Worm (Caenorhabditis elegans) whole organism, young adult: Measurements from ENCODE around the gene ech-5.
A peak's percentile ranks its signal among the peaks of the same experiment; 100 is the strongest.

ENCODE experiments used
- B0019.2 ChIP-seq: fragments of 200-800 bp; sonication (Bioruptor generic); conservative IDR thresholded peaks from 2 replicates; pipeline ENCODE4 v1.3.6; 2022; ENCODE audit warnings: missing genetic modification reagents, missing genetic modification characterization, missing compliant biosample characterization
- D2030.7 ChIP-seq: fragments of 200-800 bp; sonication (Bioruptor generic); IDR thresholded peaks from 2 replicates; pipeline ENCODE4 v1.3.6; 2022; ENCODE audit warnings: missing genetic modification reagents, missing genetic modification characterization, missing compliant biosample characterization
- F10E7.11 ChIP-seq: sonication (generic microtip); optimal IDR thresholded peaks from 2 replicates; lab custom pipeline; 2017; ENCODE audit warnings: mild to moderate bottlenecking, missing genetic modification characterization, moderate library complexity, missing compliant biosample characterization
- F33H1.4 ChIP-seq: fragments of 200-800 bp; sonication (Bioruptor generic); IDR thresholded peaks from 2 replicates; pipeline ENCODE4 v1.3.6; 2022; ENCODE audit warnings: missing genetic modification reagents, missing genetic modification characterization, missing compliant biosample characterization
- F49E8.2 ChIP-seq: sonication (generic microtip); optimal IDR thresholded peaks from 3 replicates; lab custom pipeline; 2017; ENCODE audit warnings: missing genetic modification characterization, mild to moderate bottlenecking, missing compliant biosample characterization, antibody characterized with exemption, moderate library complexity; ENCODE audit not compliant: insufficient read depth
- F57A8.1 ChIP-seq: fragments of 200-800 bp; sonication (Bioruptor generic); optimal IDR thresholded peaks from 2 replicates; lab custom pipeline; 2018; ENCODE audit warnings: mild to moderate bottlenecking, missing genetic modification characterization, moderate library complexity, missing compliant biosample characterization
- K11D2.4 ChIP-seq: fragments of 200-800 bp; sonication (Bioruptor generic); IDR thresholded peaks from 2 replicates; pipeline ENCODE4 v1.3.6; 2022; ENCODE audit warnings: missing genetic modification reagents, missing genetic modification characterization, missing compliant biosample characterization
- Y56A3A.18 ChIP-seq: fragments of 200-800 bp; sonication (Bioruptor generic); IDR thresholded peaks from 2 replicates; pipeline ENCODE4 v1.3.6; 2022; ENCODE audit warnings: missing genetic modification reagents, missing genetic modification characterization, missing compliant biosample characterization
- Y95B8A.8 ChIP-seq: fragments of 200-800 bp; sonication (Bioruptor generic); IDR thresholded peaks from 2 replicates; pipeline ENCODE4 v1.3.6; 2022; ENCODE audit warnings: missing genetic modification reagents, missing genetic modification characterization, missing compliant biosample characterization
- akir-1 ChIP-seq: fragments of 200-800 bp; sonication (Bioruptor generic); optimal IDR thresholded peaks from 2 replicates; lab custom pipeline; 2018; ENCODE audit warnings: mild to moderate bottlenecking, missing genetic modification characterization, moderate library complexity, missing compliant biosample characterization
- atf-7 ChIP-seq: sonication (generic microtip); optimal IDR thresholded peaks from 2 replicates; lab custom pipeline; 2017; ENCODE audit warnings: mild to moderate bottlenecking, missing genetic modification characterization, missing compliant biosample characterization
- athp-1 ChIP-seq: sonication (generic microtip); optimal IDR thresholded peaks from 2 replicates; lab custom pipeline; 2017; ENCODE audit warnings: mild to moderate bottlenecking, missing genetic modification characterization, missing compliant biosample characterization
- attf-3 ChIP-seq: fragments of 200-800 bp; sonication (Bioruptor generic); conservative IDR thresholded peaks from 2 replicates; pipeline ENCODE4 v1.3.6; 2022; ENCODE audit warnings: missing genetic modification reagents, missing genetic modification characterization, missing compliant biosample characterization
- cebp-1 ChIP-seq, 2 experiments: fragments of 200-800 bp in 1 of 2; sonication (Bioruptor generic) in 1 of 2; sonication (generic microtip) in 1 of 2; IDR thresholded peaks in 1 of 2; optimal IDR thresholded peaks in 1 of 2; 2 replicates each; pipeline versions ENCODE4 v1.3.6 to Lab custom; 2017 to 2022; ENCODE audit warnings: missing compliant biosample characterization in 2 of 2, missing genetic modification characterization in 2 of 2, mild to moderate bottlenecking in 1 of 2, missing genetic modification reagents in 1 of 2, moderate library complexity in 1 of 2
- ceh-58 ChIP-seq: fragments of 200-800 bp; sonication (Bioruptor generic); IDR thresholded peaks from 2 replicates; pipeline ENCODE4 v1.3.6; 2022; ENCODE audit warnings: missing genetic modification characterization, missing compliant biosample characterization
- egl-44 ChIP-seq: fragments of 200-800 bp; sonication (Bioruptor generic); IDR thresholded peaks from 2 replicates; pipeline ENCODE4 v1.3.6; 2022; ENCODE audit warnings: missing genetic modification reagents, missing genetic modification characterization, missing compliant biosample characterization
- egrh-3 ChIP-seq: fragments of 200-800 bp; sonication (Bioruptor generic); IDR thresholded peaks from 2 replicates; pipeline ENCODE4 v1.3.6; 2022; ENCODE audit warnings: missing genetic modification reagents, missing genetic modification characterization, missing compliant biosample characterization
- fkh-3 ChIP-seq: sonication (generic microtip); optimal IDR thresholded peaks from 2 replicates; lab custom pipeline; 2016; ENCODE audit warnings: mild to moderate bottlenecking, missing genetic modification characterization, missing compliant biosample characterization
- gei-17 ChIP-seq: fragments of 200-800 bp; sonication (Bioruptor generic); optimal IDR thresholded peaks from 2 replicates; lab custom pipeline; 2018; ENCODE audit warnings: mild to moderate bottlenecking, missing genetic modification characterization, missing compliant biosample characterization
- hlh-26 ChIP-seq: fragments of 200-800 bp; sonication (Bioruptor generic); conservative IDR thresholded peaks from 2 replicates; pipeline ENCODE4 v1.3.6; 2022; ENCODE audit warnings: missing genetic modification reagents, missing genetic modification characterization, missing compliant biosample characterization
- hrde-1 ChIP-seq: sonication (generic microtip); optimal IDR thresholded peaks from 2 replicates; lab custom pipeline; 2016; ENCODE audit warnings: missing genetic modification characterization, mild to moderate bottlenecking, missing compliant biosample characterization, moderate library complexity, missing genotype, missing genetic modification reagents, borderline replicate concordance
- lin-26 ChIP-seq: fragments of 200-800 bp; sonication (Bioruptor generic); IDR thresholded peaks from 2 replicates; pipeline ENCODE4 v1.3.6; 2022; ENCODE audit warnings: missing genetic modification reagents, missing genetic modification characterization, missing compliant biosample characterization
- lin-40 ChIP-seq: sonication (generic microtip); optimal IDR thresholded peaks from 2 replicates; lab custom pipeline; 2016; ENCODE audit warnings: missing genetic modification characterization, mild to moderate bottlenecking, missing compliant biosample characterization, missing genotype, missing genetic modification reagents
- madf-10 ChIP-seq: sonication (generic microtip); optimal IDR thresholded peaks from 2 replicates; lab custom pipeline; 2016; ENCODE audit warnings: mild to moderate bottlenecking, missing genetic modification characterization, missing compliant biosample characterization
- mel-28 ChIP-seq: sonication (generic microtip); optimal IDR thresholded peaks from 2 replicates; lab custom pipeline; 2016; ENCODE audit warnings: borderline replicate concordance, mild to moderate bottlenecking, missing genetic modification characterization, missing compliant biosample characterization
- nhr-80 ChIP-seq: sonication (generic microtip); optimal IDR thresholded peaks from 2 replicates; lab custom pipeline; 2016; ENCODE audit warnings: missing genetic modification characterization, missing compliant biosample characterization
- nhr-90 ChIP-seq: sonication (generic microtip); optimal IDR thresholded peaks from 2 replicates; lab custom pipeline; 2016; ENCODE audit warnings: missing genotype, mild to moderate bottlenecking, missing genetic modification characterization, missing compliant biosample characterization
- pha-4 ChIP-seq: fragments of 150-350 bp; sonication (generic microtip); optimal IDR thresholded peaks from 2 replicates; lab custom pipeline; 2014; ENCODE audit warnings: missing biosample characterization, missing genetic modification reagents, missing genetic modification characterization
- rcor-1 ChIP-seq: fragments of 200-800 bp; sonication (Bioruptor generic); IDR thresholded peaks from 2 replicates; pipeline ENCODE4 v1.3.6; 2022; ENCODE audit warnings: missing genetic modification reagents, missing genetic modification characterization, missing compliant biosample characterization
- rec-8 ChIP-seq, 2 experiments: sonication (generic microtip); optimal IDR thresholded peaks; 2 replicates each; lab custom pipeline; 2016; ENCODE audit warnings: mild to moderate bottlenecking in 2 of 2, missing genetic modification characterization in 2 of 2, missing genetic modification reagents in 2 of 2, missing genotype in 2 of 2, missing biosample characterization in 1 of 2, missing compliant biosample characterization in 1 of 2, moderate library complexity in 1 of 2
- rpc-1 ChIP-seq, 2 experiments: fragments of 150-350 bp in 1 of 2; sonication (generic microtip) in 1 of 2; optimal IDR thresholded peaks; 2 replicates each; lab custom pipeline; 2014 to 2018; ENCODE audit warnings: missing biosample characterization in 1 of 2, missing genetic modification characterization in 1 of 2, missing genetic modification reagents in 1 of 2, missing genotype in 1 of 2
- sea-2 ChIP-seq: fragments of 200-800 bp; sonication (Bioruptor generic); IDR thresholded peaks from 2 replicates; pipeline ENCODE4 v1.3.6; 2022; ENCODE audit warnings: missing genetic modification characterization, missing compliant biosample characterization
- snpc-1.3 ChIP-seq: sonication (generic microtip); optimal IDR thresholded peaks from 2 replicates; lab custom pipeline; 2017; ENCODE audit warnings: missing genetic modification characterization, mild to moderate bottlenecking, missing compliant biosample characterization, antibody characterized with exemption, moderate library complexity, missing genotype, missing genetic modification reagents; ENCODE audit not compliant: insufficient read depth
- snpc-4 ChIP-seq, 5 experiments: fragments of 150-350 bp in 1 of 5; sonication (generic microtip) in 4 of 5; optimal IDR thresholded peaks; 2 replicates each; lab custom pipeline; 2014 to 2018; ENCODE audit warnings: missing genetic modification characterization in 5 of 5, missing biosample characterization in 3 of 5, antibody characterized with exemption in 2 of 5, mild to moderate bottlenecking in 2 of 5, missing compliant biosample characterization in 2 of 5, missing genotype in 2 of 5, moderate library complexity in 2 of 5, missing genetic modification reagents in 1 of 5
- somi-1 ChIP-seq: fragments of 200-800 bp; sonication (Bioruptor generic); optimal IDR thresholded peaks from 2 replicates; lab custom pipeline; 2018; ENCODE audit warnings: mild to moderate bottlenecking, missing genetic modification characterization, missing compliant biosample characterization
- sptf-2 ChIP-seq: fragments of 200-800 bp; sonication (Bioruptor generic); optimal IDR thresholded peaks from 2 replicates; lab custom pipeline; 2018; ENCODE audit warnings: mild to moderate bottlenecking, missing genetic modification characterization, missing compliant biosample characterization
- tbp1 ChIP-seq: fragments of 200-800 bp; sonication (Bioruptor generic); optimal IDR thresholded peaks from 2 replicates; lab custom pipeline; 2018; ENCODE audit warnings: mild to moderate bottlenecking, missing genetic modification characterization, missing compliant biosample characterization
- tbx-9 ChIP-seq: sonication (generic microtip); optimal IDR thresholded peaks from 2 replicates; lab custom pipeline; 2016; ENCODE audit warnings: borderline replicate concordance, missing genetic modification characterization, inconsistent platforms, missing compliant biosample characterization
- unc-130 ChIP-seq: sonication (generic microtip); optimal IDR thresholded peaks from 2 replicates; lab custom pipeline; 2016; ENCODE audit warnings: missing genetic modification reagents, missing genetic modification characterization, missing compliant biosample characterization
- zfh-2 ChIP-seq: fragments of 200-800 bp; sonication (Bioruptor generic); conservative IDR thresholded peaks from 2 replicates; pipeline ENCODE4 v1.3.6; 2022; ENCODE audit warnings: missing genetic modification reagents, missing genetic modification characterization, missing compliant biosample characterization

The ech-5 gene

DNA sequence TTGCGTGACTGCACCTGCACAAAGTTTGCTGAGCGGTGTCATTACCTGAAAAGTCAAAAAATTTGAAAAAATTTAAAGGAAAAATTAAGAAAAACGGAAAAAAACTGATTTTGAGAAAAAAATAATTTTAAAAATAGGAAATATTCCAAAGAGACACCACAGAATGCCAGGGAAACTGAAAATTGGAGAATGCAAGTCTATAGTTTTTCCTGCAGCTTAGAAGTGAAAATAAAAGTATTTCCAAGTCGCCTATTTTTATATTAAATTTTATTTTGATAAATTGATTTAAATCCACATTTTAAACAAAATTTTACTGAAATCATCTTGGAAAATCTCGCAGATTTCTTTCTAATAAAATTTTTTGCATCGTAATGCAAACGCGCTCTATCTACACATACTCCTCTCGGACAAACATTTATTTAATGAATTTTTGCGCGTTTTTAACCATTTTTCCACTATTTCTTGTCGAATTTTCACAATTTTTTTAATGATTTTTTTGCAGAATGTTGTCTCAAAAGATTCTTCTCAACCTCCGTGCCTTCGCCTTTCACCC lies at the start of gene ech-5, which contains the start of gene F56B3.11 (continued):
- peak; percentile 24 for TF ChIP-seq snpc-1.3 (tag; lab: Kevin White, UChicago)
- TF ChIP-seq athp-1 (tag; lab: Kevin White, UChicago), result peak; percentile 12
- 0 out of 2 replicates have a peak, but pooled peaks have one; percentile 20 for TF ChIP-seq Y95B8A.8 (GFP tag; lab: Robert Waterston, UW)
- TF ChIP-seq B0019.2 (GFP tag; lab: Robert Waterston, UW), result no peak
- no peak for TF ChIP-seq cebp-1 (GFP tag; IDR thresholded peaks at IDR 0.05; lab: Robert Waterston, UW)
- peak; percentile 52 for TF ChIP-seq cebp-1 (tag; optimal IDR thresholded peaks at IDR 0.05; lab: Kevin White, UChicago)
- peak in 1 of 2 experiments; percentile 13 for TF ChIP-seq rec-8 (tag; optimal IDR thresholded peaks at IDR 0.05; lab: Kevin White, UChicago)
- TF ChIP-seq egrh-3, result peak; percentile 25; the same call in 1 of the 2 replicates
- TF ChIP-seq fkh-3 (tag; lab: Kevin White, UChicago), result no peak
- no peak for TF ChIP-seq Y56A3A.18 (GFP tag; lab: Robert Waterston, UW)
- peak; percentile 40 for TF ChIP-seq tbp1 (GFP tag; lab: Kevin White, UChicago)
- TF ChIP-seq rpc-1 (optimal IDR thresholded peaks at IDR 0.05; lab: Kevin White, UChicago), result no peak
- no peak for TF ChIP-seq rpc-1 (tag; optimal IDR thresholded peaks at IDR 0.05; lab: Kevin White, UChicago)
- TF ChIP-seq sptf-2, result no peak
- no peak for TF ChIP-seq snpc-4 (GFP tag; optimal IDR thresholded peaks at IDR 0.05; lab: Kevin White, UChicago)
- peak in 3 of 4 experiments; percentile 11 to 62 (median 35) for TF ChIP-seq snpc-4 (tag; optimal IDR thresholded peaks at IDR 0.05; lab: Kevin White, UChicago)
- TF ChIP-seq F33H1.4, result peak; percentile 31; the same call in 1 of the 2 replicates
- TF ChIP-seq sea-2 (GFP tag; lab: Robert Waterston, UW), result no peak
- no peak for TF ChIP-seq tbx-9 (tag; lab: Kevin White, UChicago)
- TF ChIP-seq hlh-26, result no peak
- TF ChIP-seq rcor-1 (GFP tag; lab: Robert Waterston, UW), result no peak
- peak; percentile 68 for TF ChIP-seq madf-10
- TF ChIP-seq lin-26 (GFP tag; lab: Robert Waterston, UW), result no peak
- no peak for TF ChIP-seq mel-28
- TF ChIP-seq atf-7 (tag; lab: Kevin White, UChicago), result no peak
- TF ChIP-seq somi-1 (GFP tag; lab: Kevin White, UChicago), result no peak
- TF ChIP-seq nhr-80 (tag; lab: Kevin White, UChicago), result peak; percentile 1
- TF ChIP-seq pha-4 (tag; lab: Kevin White, UChicago), result no peak
- no peak for TF ChIP-seq D2030.7 (GFP tag; lab: Robert Waterston, UW)
- no peak for TF ChIP-seq F57A8.1 (GFP tag; lab: Kevin White, UChicago)

ce11 chrIV:749557-749956 lies 47.3 kb upstream of the ech-5 start:
- no peak for TF ChIP-seq ceh-58 (GFP tag; lab: Robert Waterston, UW)

ce11 chrIV:754357-754972 lies 42.4 kb upstream of the ech-5 start:
- TF ChIP-seq unc-130 (GFP tag; lab: Kevin White, UChicago) (no peak), attf-3 (GFP tag; lab: Robert Waterston, UW) (no peak), zfh-2 (no peak), F49E8.2 (tag; lab: Kevin White, UChicago) (no peak), egl-44 (no peak), gei-17 (GFP tag; lab: Kevin White, UChicago) (no peak), lin-40 (tag; lab: Kevin White, UChicago) (no peak), akir-1 (GFP tag; lab: Kevin White, UChicago) (no peak), F10E7.11 (tag; lab: Kevin White, UChicago) (no peak), hrde-1 (no peak), K11D2.4 (GFP tag; lab: Robert Waterston, UW) (no peak), nhr-80 (tag; lab: Kevin White, UChicago) (no peak), nhr-90 (no peak)
